Fruit fly (Drosophila melanogaster) Kc167 (cell line): ENCODE results near the gene Mur2B.

Experiments used
- h ChIP-seq: fragments of >200 bp; optimal IDR thresholded peaks from 3 replicates; lab custom pipeline; 2018; ENCODE audit warnings: missing external identifiers
- psq ChIP-seq: fragments of >200 bp; optimal IDR thresholded peaks from 2 replicates; lab custom pipeline; 2017; ENCODE audit warnings: missing external identifiers
- ttk ChIP-seq: sonication (Bioruptor generic); optimal IDR thresholded peaks from 2 replicates; lab custom pipeline; 2017; ENCODE audit warnings: missing external identifiers

dm6 chrX:1570296-1570695 lies 98.3 kb downstream of the Mur2B start:
- no peak for TF ChIP-seq h
- TF ChIP-seq ttk (lab: Kevin White, UChicago) = no peak
- no peak for TF ChIP-seq psq
